Fruit fly (Drosophila melanogaster) whole organism, wandering third instar larva: ENCODE data around the gene CycK.

Experiments
- Abd-B ChIP-seq: fragments of >200 bp; optimal IDR thresholded peaks from 2 replicates; lab custom pipeline; 2017; ENCODE audit warnings: missing biosample characterization, missing genetic modification characterization
- CG32264 ChIP-seq: fragments of 200-800 bp; sonication (Bioruptor generic); optimal IDR thresholded peaks from 2 replicates; lab custom pipeline; 2016; ENCODE audit warnings: missing biosample characterization, missing genetic modification characterization
- CG9705 ChIP-seq: fragments of 200-800 bp; sonication (Bioruptor generic); optimal IDR thresholded peaks from 2 replicates; lab custom pipeline; 2018; ENCODE audit warnings: missing biosample characterization, mild to moderate bottlenecking, missing genetic modification characterization
- CrebA ChIP-seq: fragments of 200-800 bp; sonication (Bioruptor generic); optimal IDR thresholded peaks from 2 replicates; lab custom pipeline; 2016; ENCODE audit warnings: missing biosample characterization, mild to moderate bottlenecking, missing genetic modification characterization, borderline replicate concordance
- Dfd ChIP-seq: fragments of >200 bp; optimal IDR thresholded peaks from 2 replicates; lab custom pipeline; 2017; ENCODE audit warnings: missing biosample characterization, missing genetic modification characterization
- Dif ChIP-seq: fragments of 200-275, 200-300 bp; sonication (Bioruptor generic); optimal IDR thresholded peaks from 2 replicates; lab custom pipeline; 2018; ENCODE audit warnings: missing biosample characterization, missing genetic modification characterization; ENCODE audit not compliant: partially characterized antibody
- GATAd ChIP-seq: sonication (Bioruptor generic); optimal IDR thresholded peaks from 2 replicates; lab custom pipeline; 2016; ENCODE audit warnings: missing biosample characterization, missing genetic modification characterization
- HLH106 ChIP-seq: fragments of 200-800 bp; optimal IDR thresholded peaks from 3 replicates; lab custom pipeline; 2019; ENCODE audit warnings: missing biosample characterization, mild to moderate bottlenecking, missing genetic modification characterization, moderate library complexity
- Hnf4 ChIP-seq: fragments of 200-800 bp; sonication (Bioruptor generic); optimal IDR thresholded peaks from 2 replicates; lab custom pipeline; 2016; ENCODE audit warnings: missing biosample characterization, mild to moderate bottlenecking, missing genetic modification characterization
- Hr78 ChIP-seq: fragments of >200 bp; optimal IDR thresholded peaks from 2 replicates; lab custom pipeline; 2017; ENCODE audit warnings: missing biosample characterization, missing genetic modification characterization
- Hr83 ChIP-seq: fragments of 200-300 bp; sonication (Bioruptor generic); optimal IDR thresholded peaks from 2 replicates; lab custom pipeline; 2016; ENCODE audit warnings: missing biosample characterization, mild to moderate bottlenecking, missing genetic modification characterization, moderate library complexity; ENCODE audit not compliant: poor library complexity, severe bottlenecking
- Jra ChIP-seq: sonication (Bioruptor generic); optimal IDR thresholded peaks from 2 replicates; lab custom pipeline; 2016; ENCODE audit warnings: missing biosample characterization, missing genetic modification characterization
- N ChIP-seq: fragments of >200 bp; optimal IDR thresholded peaks from 2 replicates; lab custom pipeline; 2018; ENCODE audit warnings: missing biosample characterization, missing external identifiers, missing genetic modification characterization
- OdsH ChIP-seq: fragments of 200-800 bp; sonication (Bioruptor generic); optimal IDR thresholded peaks from 2 replicates; lab custom pipeline; 2016; ENCODE audit warnings: missing biosample characterization, mild to moderate bottlenecking, missing genetic modification characterization
- Rel ChIP-seq, 2 experiments: fragments of 200-800 bp; sonication (Bioruptor generic) in 1 of 2; optimal IDR thresholded peaks; 2 replicates in 1 of 2; 3 replicates in 1 of 2; lab custom pipeline; 2016 to 2019; ENCODE audit warnings: mild to moderate bottlenecking in 2 of 2, missing biosample characterization in 2 of 2, missing genetic modification characterization in 2 of 2, moderate library complexity in 1 of 2
- Sp1 ChIP-seq: fragments of 200-800 bp; sonication (Bioruptor generic); optimal IDR thresholded peaks from 3 replicates; lab custom pipeline; 2019; ENCODE audit warnings: missing biosample characterization, mild to moderate bottlenecking, missing genetic modification characterization, moderate library complexity
- Vsx2 ChIP-seq: fragments of 200-300, 225-300 bp; sonication (Bioruptor generic); optimal IDR thresholded peaks from 2 replicates; lab custom pipeline; 2018; ENCODE audit warnings: missing biosample characterization, missing genetic modification characterization; ENCODE audit not compliant: partially characterized antibody
- br ChIP-seq: fragments of 200-800 bp; sonication (Bioruptor generic); optimal IDR thresholded peaks from 2 replicates; lab custom pipeline; 2016; ENCODE audit warnings: missing biosample characterization, missing genetic modification characterization
- brk ChIP-seq: fragments of 200-800 bp; sonication (Bioruptor generic); optimal IDR thresholded peaks from 2 replicates; lab custom pipeline; 2016; ENCODE audit warnings: missing biosample characterization, mild to moderate bottlenecking, missing genetic modification characterization
- dl ChIP-seq, 2 experiments: fragments of 175-275, 200-275 bp in 1 of 2; fragments of 200-275 bp in 1 of 2; sonication (Bioruptor generic); optimal IDR thresholded peaks; lab custom pipeline; 2018; ENCODE audit warnings: mild to moderate bottlenecking in 2 of 2, missing biosample characterization in 2 of 2, missing genetic modification characterization in 2 of 2, moderate library complexity in 2 of 2; ENCODE audit not compliant: partially characterized antibody in 2 of 2, insufficient read depth in 1 of 2
- dmrt93B ChIP-seq: fragments of 200-800 bp; sonication (Bioruptor generic); optimal IDR thresholded peaks from 2 replicates; lab custom pipeline; 2018; ENCODE audit warnings: missing biosample characterization, mild to moderate bottlenecking, missing genetic modification characterization
- dsf ChIP-seq: sonication (Bioruptor generic); optimal IDR thresholded peaks from 2 replicates; lab custom pipeline; 2016; ENCODE audit warnings: missing biosample characterization, missing genetic modification characterization, borderline replicate concordance
- ey ChIP-seq: fragments of 200-800 bp; sonication (Bioruptor generic); optimal IDR thresholded peaks from 2 replicates; lab custom pipeline; 2016; ENCODE audit warnings: missing biosample characterization, missing genetic modification characterization
- fru ChIP-seq: fragments of 200-800 bp; sonication (Bioruptor generic); optimal IDR thresholded peaks from 3 replicates; lab custom pipeline; 2016; ENCODE audit warnings: missing biosample characterization, mild to moderate bottlenecking, missing genetic modification characterization
- h ChIP-seq: fragments of 200-800 bp; sonication (Bioruptor generic); optimal IDR thresholded peaks from 3 replicates; lab custom pipeline; 2016; ENCODE audit warnings: missing biosample characterization, mild to moderate bottlenecking, missing genetic modification characterization
- jim ChIP-seq: fragments of 175-275, 200-325 bp; sonication (Bioruptor generic); optimal IDR thresholded peaks from 2 replicates; lab custom pipeline; 2016; ENCODE audit warnings: missing biosample characterization, mild to moderate bottlenecking, missing genetic modification characterization
- lola ChIP-seq: fragments of >200 bp; optimal IDR thresholded peaks from 2 replicates; lab custom pipeline; 2017; ENCODE audit warnings: missing biosample characterization, missing genetic modification characterization
- pan ChIP-seq: fragments of >200 bp; optimal IDR thresholded peaks from 2 replicates; lab custom pipeline; 2017
- psq ChIP-seq: fragments of 200-800 bp; sonication (Bioruptor generic); optimal IDR thresholded peaks from 3 replicates; lab custom pipeline; 2017; ENCODE audit warnings: missing biosample characterization, mild to moderate bottlenecking, missing genetic modification characterization, moderate library complexity
- rgr ChIP-seq: fragments of 200-800 bp; sonication (Bioruptor generic); optimal IDR thresholded peaks from 3 replicates; lab custom pipeline; 2016; ENCODE audit warnings: missing biosample characterization, mild to moderate bottlenecking, missing genetic modification characterization
- sage ChIP-seq: fragments of 200-800 bp; sonication (Bioruptor generic); optimal IDR thresholded peaks from 2 replicates; lab custom pipeline; 2016; ENCODE audit warnings: missing biosample characterization, mild to moderate bottlenecking, missing genetic modification characterization
- sv ChIP-seq: fragments of 200-800 bp; sonication (Bioruptor generic); optimal IDR thresholded peaks from 3 replicates; lab custom pipeline; 2016; ENCODE audit warnings: missing biosample characterization, missing genetic modification characterization
- tai ChIP-seq: sonication (Bioruptor generic); optimal IDR thresholded peaks from 2 replicates; lab custom pipeline; 2016; ENCODE audit warnings: missing biosample characterization, missing genetic modification characterization
- usp ChIP-seq: fragments of >200 bp; optimal IDR thresholded peaks from 2 replicates; lab custom pipeline; 2017; ENCODE audit warnings: missing biosample characterization, missing genetic modification characterization
- woc ChIP-seq: sonication (Bioruptor generic); optimal IDR thresholded peaks from 2 replicates; lab custom pipeline; 2016; ENCODE audit warnings: missing biosample characterization, mild to moderate bottlenecking, missing genetic modification characterization

CycK gene

DNA sequence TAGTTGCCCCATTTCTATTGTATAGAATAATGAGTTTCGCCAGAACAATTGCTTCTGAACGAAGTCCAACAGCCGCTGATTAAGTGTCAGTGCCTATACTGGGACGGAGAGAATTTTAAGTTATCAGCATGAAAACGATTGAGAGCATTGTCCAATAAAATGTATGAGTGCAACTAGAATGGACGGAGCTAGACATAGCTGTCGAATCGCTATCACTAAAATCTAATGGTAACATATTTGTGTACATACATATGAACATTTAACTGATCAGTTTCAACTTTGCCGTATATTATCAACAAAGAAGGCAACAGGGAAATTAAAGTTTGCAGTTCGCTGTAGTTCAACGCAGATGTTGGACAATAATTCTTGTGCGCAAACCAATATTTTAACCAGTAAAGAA lies 45.2 kb upstream of the CycK start, which contains the start of gene CG3635:
Gene CG3635 (plus strand): TSS at position 315 of the 400 bp plus-strand sequence.
- TF ChIP-seq jim (no peak), Dif (GFP tag; lab: Kevin White, UChicago) (no peak), dsf (GFP tag; lab: Kevin White, UChicago) (no peak), rgr (GFP tag; lab: Kevin White, UChicago) (no peak), OdsH (GFP tag; lab: Kevin White, UChicago) (no peak), Hnf4 (peak; percentile 31)

DNA sequence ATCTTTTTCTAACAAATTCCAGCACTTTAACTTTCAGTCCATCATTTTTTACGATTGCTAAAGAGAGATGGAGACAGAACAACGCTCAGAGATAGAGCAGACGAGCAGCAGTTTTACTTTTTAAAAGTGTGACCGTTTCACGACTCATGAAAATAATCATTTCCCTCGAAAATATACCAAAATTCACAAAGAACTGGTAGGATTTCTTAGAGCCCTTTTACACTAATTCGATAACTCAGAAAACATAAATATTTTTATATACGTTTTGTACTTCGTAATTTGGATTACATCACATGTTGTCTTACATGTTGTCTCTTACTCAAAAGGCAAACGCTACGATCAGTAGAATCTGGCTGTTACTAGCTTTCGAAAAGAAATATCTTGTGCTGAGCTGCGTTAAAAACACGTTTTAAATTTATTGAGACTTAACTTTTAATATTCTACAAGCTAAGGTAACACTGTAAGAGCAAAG lies 39.1 kb upstream of the CycK start, which contains the start of gene Clamp:
Gene Clamp (minus strand): TSS at position 100 of the 472 bp plus-strand sequence.
- TF ChIP-seq N (GFP tag; lab: Kevin White, UChicago) (peak; percentile 85), Hr78 (GFP tag; lab: Kevin White, UChicago) (peak; percentile 73), tai (GFP tag; lab: Kevin White, UChicago) (no peak), sv (no peak), pan (no peak), GATAd (GFP tag; lab: Kevin White, UChicago) (no peak), Hr83 (no peak), Dfd (GFP tag; lab: Kevin White, UChicago) (no peak), dsf (GFP tag; lab: Kevin White, UChicago) (no peak), HLH106 (tag; lab: Kevin White, UChicago) (peak; percentile 2), lola (GFP tag; lab: Kevin White, UChicago) (no peak), Sp1 (GFP tag; lab: Kevin White, UChicago) (no peak), Rel (GFP tag; optimal IDR thresholded peaks at IDR 0.05; lab: Kevin White, UChicago) (no peak), Rel (tag; optimal IDR thresholded peaks at IDR 0.05; lab: Kevin White, UChicago) (no peak), Dif (GFP tag; lab: Kevin White, UChicago) (no peak), woc (GFP tag; lab: Kevin White, UChicago) (peak; percentile 71), brk (GFP tag; lab: Kevin White, UChicago) (no peak), Hnf4 (no peak), Jra (GFP tag; lab: Kevin White, UChicago) (no peak), sage (no peak), Abd-B (GFP tag; lab: Kevin White, UChicago) (no peak), ey (no peak), CG9705 (GFP tag; lab: Kevin White, UChicago) (no peak)
- TF ChIP-seq, all 38 proteins: peak for 4

DNA sequence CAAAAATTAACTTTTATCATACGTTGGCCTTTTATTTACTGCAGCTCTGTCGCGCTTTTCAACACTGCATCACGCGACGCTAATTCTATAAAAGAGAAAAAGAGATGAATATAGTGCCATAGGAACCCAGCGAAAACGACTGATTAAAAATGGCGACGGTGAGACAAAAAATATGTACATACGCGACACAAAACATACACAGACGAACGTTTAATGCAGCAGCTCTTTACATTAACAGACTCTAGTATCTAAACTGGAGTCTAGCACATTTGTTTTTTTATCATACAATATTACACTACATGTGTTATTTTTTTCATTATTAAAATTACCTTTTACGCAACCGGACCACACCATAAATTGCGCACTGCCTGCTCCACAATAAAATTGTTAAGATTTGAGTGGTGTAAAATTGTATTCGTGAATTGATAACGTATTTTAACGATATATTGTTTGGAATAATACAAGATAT lies 38.7 kb upstream of the CycK start:
- TF ChIP-seq CrebA, result peak; percentile 47
- no peak for TF ChIP-seq dl (GFP tag; optimal IDR thresholded peaks at IDR 0.05; lab: Kevin White, UChicago; ENCODE audit: insufficient read depth in 1 of 2, partially characterized antibody in 2 of 2)
- TF ChIP-seq dmrt93B (GFP tag; lab: Kevin White, UChicago), result no peak
- no peak for TF ChIP-seq rgr (GFP tag; lab: Kevin White, UChicago)
- peak; percentile 67 for TF ChIP-seq h (GFP tag; lab: Kevin White, UChicago)
- peak; percentile 15 for TF ChIP-seq CG9705 (GFP tag; lab: Kevin White, UChicago)
- no peak for TF ChIP-seq sv
- no peak for TF ChIP-seq usp
- TF ChIP-seq Dfd (GFP tag; lab: Kevin White, UChicago), result no peak
- TF ChIP-seq lola (GFP tag; lab: Kevin White, UChicago), result no peak
- no peak for TF ChIP-seq dsf (GFP tag; lab: Kevin White, UChicago)
- TF ChIP-seq brk (GFP tag; lab: Kevin White, UChicago), result no peak
- TF ChIP-seq HLH106 (tag; lab: Kevin White, UChicago), result no peak
- TF ChIP-seq Vsx2 (GFP tag; lab: Kevin White, UChicago), result peak; percentile 47
- peak; percentile 56 for TF ChIP-seq OdsH (GFP tag; lab: Kevin White, UChicago)
- TF ChIP-seq fru (GFP tag; lab: Kevin White, UChicago), result peak; percentile 85
- no peak for TF ChIP-seq CG32264 (GFP tag; lab: Kevin White, UChicago)
- TF ChIP-seq psq (GFP tag; lab: Kevin White, UChicago), result no peak
- TF ChIP-seq Rel (GFP tag; optimal IDR thresholded peaks at IDR 0.05; lab: Kevin White, UChicago), result peak; percentile 10
- TF ChIP-seq Rel (tag; optimal IDR thresholded peaks at IDR 0.05; lab: Kevin White, UChicago), result no peak
- peak; percentile 32 for TF ChIP-seq tai (GFP tag; lab: Kevin White, UChicago)
- peak; percentile 55 for TF ChIP-seq Hnf4
- TF ChIP-seq N (GFP tag; lab: Kevin White, UChicago), result peak; percentile 30
- peak; percentile 59 for TF ChIP-seq br (GFP tag; lab: Kevin White, UChicago)
- TF ChIP-seq Hr83, result peak; percentile 66
